Fruit fly (Drosophila melanogaster) whole organism, prepupa: Measurements from ENCODE around the gene plh.

ENCODE experiments used
- CG11762 ChIP-seq: fragments of 200-800 bp; sonication (Bioruptor generic); optimal IDR thresholded peaks from 3 replicates; lab custom pipeline; 2016; ENCODE audit warnings: missing biosample characterization, missing genetic modification characterization; ENCODE audit not compliant: insufficient read depth
- CG6276 ChIP-seq: fragments of 200-800 bp; sonication (Bioruptor generic); optimal IDR thresholded peaks from 2 replicates; lab custom pipeline; 2017; ENCODE audit warnings: missing biosample characterization, mild to moderate bottlenecking, missing genetic modification characterization
- Eip78C ChIP-seq: fragments of 200-800 bp; sonication (Bioruptor generic); peaks from one replicate; lab custom pipeline; 2016; ENCODE audit warnings: missing biosample characterization, missing genetic modification characterization
- Hr39 ChIP-seq: fragments of 200-800 bp; sonication (Bioruptor generic); optimal IDR thresholded peaks from 2 replicates; lab custom pipeline; 2016; ENCODE audit warnings: missing biosample characterization, missing genetic modification characterization
- OdsH ChIP-seq: fragments of 200-800 bp; sonication (Bioruptor generic); optimal IDR thresholded peaks from 3 replicates; lab custom pipeline; 2016; ENCODE audit warnings: missing biosample characterization, missing genetic modification characterization
- acj6 ChIP-seq: fragments of 200-800 bp; sonication (Bioruptor generic); optimal IDR thresholded peaks from 3 replicates; lab custom pipeline; 2016; ENCODE audit warnings: missing biosample characterization, missing genetic modification characterization
- fd85E ChIP-seq: fragments of 200-800 bp; sonication (Bioruptor generic); optimal IDR thresholded peaks from 3 replicates; lab custom pipeline; 2016; ENCODE audit warnings: missing biosample characterization, missing genetic modification characterization
- pdm3 ChIP-seq: fragments of 200-800 bp; sonication (Bioruptor generic); optimal IDR thresholded peaks from 3 replicates; lab custom pipeline; 2016; ENCODE audit warnings: missing biosample characterization, missing genetic modification characterization
- salr ChIP-seq, 2 experiments: fragments of 200-800 bp; sonication (Bioruptor generic); optimal IDR thresholded peaks; 3 replicates each; lab custom pipeline; 2016 to 2018; ENCODE audit warnings: missing biosample characterization in 2 of 2, missing genetic modification characterization in 2 of 2, mild to moderate bottlenecking in 1 of 2
- ss ChIP-seq, 2 experiments: fragments of 200-800 bp; sonication (Bioruptor generic); optimal IDR thresholded peaks; 2 replicates in 1 of 2; 3 replicates in 1 of 2; lab custom pipeline; 2017 to 2018; ENCODE audit warnings: mild to moderate bottlenecking in 2 of 2, missing biosample characterization in 2 of 2, missing genetic modification characterization in 2 of 2, moderate library complexity in 1 of 2
- svp ChIP-seq: fragments of 200-800 bp; sonication (Bioruptor generic); peaks from one replicate; lab custom pipeline; 2016; ENCODE audit warnings: missing biosample characterization, missing genetic modification characterization

- TF ChIP-seq CG6276 (no peak), OdsH (GFP tag; lab: Kevin White, UChicago) (no peak), svp (peak; percentile 97), Hr39 (GFP tag; lab: Kevin White, UChicago) (no peak), CG11762 (GFP tag; lab: Kevin White, UChicago) (no peak), fd85E (GFP tag; lab: Kevin White, UChicago) (no peak), acj6 (GFP tag; lab: Kevin White, UChicago) (no peak), pdm3 (GFP tag; lab: Kevin White, UChicago) (no peak), salr (GFP tag; optimal IDR thresholded peaks at IDR 0.05; lab: Kevin White, UChicago) (no peak), ss (GFP tag; optimal IDR thresholded peaks at IDR 0.05; lab: Kevin White, UChicago) (peak; percentile 29 to 85), Eip78C (peak; percentile 32)
Measured at dm6 chr3R:4993385-4993784, 17.4 kb downstream of the plh start.
